Worm (Caenorhabditis elegans) whole organism, mixed stage, embryonic: Measurements from ENCODE around the gene M04C3.1.

Experiments used
- blmp-1 ChIP-seq: fragments of 150-350 bp; optimal IDR thresholded peaks from 2 replicates; lab custom pipeline; 2014; ENCODE audit warnings: missing biosample characterization, missing genetic modification characterization
- ceh-43 ChIP-seq: fragments of 200-800 bp; sonication (Bioruptor generic); optimal IDR thresholded peaks from 2 replicates; lab custom pipeline; 2018; ENCODE audit warnings: mild to moderate bottlenecking, missing genetic modification characterization, moderate library complexity, missing compliant biosample characterization
- elt-1 ChIP-seq: sonication (generic microtip); optimal IDR thresholded peaks from 2 replicates; lab custom pipeline; 2017; ENCODE audit warnings: missing genetic modification characterization, mild to moderate bottlenecking, missing compliant biosample characterization, antibody characterized with exemption, moderate library complexity, borderline replicate concordance; ENCODE audit not compliant: insufficient read depth
- elt-3 ChIP-seq: fragments of 150-350 bp; optimal IDR thresholded peaks from 2 replicates; lab custom pipeline; 2014; ENCODE audit warnings: missing biosample characterization, missing genetic modification characterization
- lin-13 ChIP-seq: fragments of 150-350 bp; optimal IDR thresholded peaks from 2 replicates; lab custom pipeline; 2014; ENCODE audit warnings: missing biosample characterization, missing genetic modification characterization
- nhr-12 ChIP-seq: fragments of 150-350 bp; optimal IDR thresholded peaks from 2 replicates; lab custom pipeline; 2014; ENCODE audit warnings: missing biosample characterization, missing genetic modification characterization
- nhr-28 ChIP-seq: fragments of 150-350 bp; optimal IDR thresholded peaks from 2 replicates; lab custom pipeline; 2014; ENCODE audit warnings: missing biosample characterization, missing genetic modification characterization
- nhr-76 ChIP-seq: sonication (generic microtip); optimal IDR thresholded peaks from 2 replicates; lab custom pipeline; 2017; ENCODE audit warnings: missing biosample characterization, missing genetic modification characterization
- pha-4 ChIP-seq: fragments of 150-350 bp; optimal IDR thresholded peaks from 2 replicates; lab custom pipeline; 2018; ENCODE audit warnings: missing biosample characterization, missing genetic modification reagents, missing genetic modification characterization
- sem-2 ChIP-seq: fragments of 200-800 bp; sonication (Bioruptor generic); optimal IDR thresholded peaks from 2 replicates; lab custom pipeline; 2018; ENCODE audit warnings: mild to moderate bottlenecking, missing genetic modification characterization, missing compliant biosample characterization
- snpc-4 ChIP-seq: fragments of 150-350 bp; optimal IDR thresholded peaks from 2 replicates; lab custom pipeline; 2014; ENCODE audit warnings: missing biosample characterization, missing genetic modification characterization
- sptf-1 ChIP-seq: sonication (generic microtip); optimal IDR thresholded peaks from 2 replicates; lab custom pipeline; 2017; ENCODE audit warnings: mild to moderate bottlenecking, missing genetic modification characterization, moderate library complexity, missing compliant biosample characterization

- TF ChIP-seq snpc-4 (no peak), nhr-12 (no peak), nhr-28 (no peak), blmp-1 (tag; lab: Kevin White, UChicago) (no peak), nhr-76 (tag; lab: Kevin White, UChicago) (no peak), elt-1 (no peak), pha-4 (tag; lab: Kevin White, UChicago) (no peak), elt-3 (tag; lab: Kevin White, UChicago) (no peak), sptf-1 (tag; lab: Kevin White, UChicago) (no peak), ceh-43 (no peak), sem-2 (GFP tag; lab: Kevin White, UChicago) (no peak), lin-13 (tag; lab: Kevin White, UChicago) (no peak)
Measured at ce11 chrV:19400619-19401018, 44.8 kb downstream of the M04C3.1 start, which contains the start of gene srw-86.
